Worm (Caenorhabditis elegans) whole organism, L1 larva: ENCODE data around the gene Y39A1A.22.

Experiments used
- C04F5.9 ChIP-seq: sonication (generic microtip); optimal IDR thresholded peaks from 2 replicates; lab custom pipeline; 2016; ENCODE audit warnings: missing genetic modification characterization, missing compliant biosample characterization
- Y116A8C.19 ChIP-seq: sonication (generic microtip); optimal IDR thresholded peaks from 2 replicates; lab custom pipeline; 2016; ENCODE audit warnings: missing compliant biosample characterization, missing genetic modification characterization, borderline replicate concordance
- blmp-1 ChIP-seq: fragments of 150-350 bp; optimal IDR thresholded peaks from 2 replicates; lab custom pipeline; 2014; ENCODE audit warnings: missing biosample characterization, missing genetic modification characterization
- ceh-88 ChIP-seq: fragments of 200-800 bp; sonication (Bioruptor generic); IDR thresholded peaks from 2 replicates; pipeline ENCODE4 v1.3.6; 2022; ENCODE audit warnings: missing genetic modification characterization, missing compliant biosample characterization
- ces-1 ChIP-seq: fragments of 150-350 bp; optimal IDR thresholded peaks from 2 replicates; lab custom pipeline; 2014; ENCODE audit warnings: missing biosample characterization, missing genetic modification reagents, missing genetic modification characterization
- dpl-1 ChIP-seq, 3 experiments: fragments of 150-350 bp in 2 of 3; sonication (generic microtip) in 1 of 3; optimal IDR thresholded peaks; 2 replicates each; lab custom pipeline; 2014 to 2017; ENCODE audit warnings: missing biosample characterization in 3 of 3, missing genetic modification characterization in 3 of 3, missing genetic modification reagents in 3 of 3
- efl-1 ChIP-seq, 4 experiments: fragments of 150-350 bp; optimal IDR thresholded peaks in 3 of 4; peaks in 1 of 4; 1 replicate in 1 of 4; 2 replicates in 3 of 4; lab custom pipeline; 2014; ENCODE audit warnings: missing biosample characterization in 2 of 4, missing genetic modification characterization in 2 of 4, missing genetic modification reagents in 2 of 4
- egl-27 ChIP-seq, 2 experiments: fragments of 150-350 bp in 1 of 2; sonication (generic microtip); optimal IDR thresholded peaks; 3 replicates each; lab custom pipeline; 2017 to 2018; ENCODE audit warnings: missing biosample characterization in 2 of 2, missing genetic modification characterization in 2 of 2, missing genetic modification reagents in 2 of 2
- elt-3 ChIP-seq, 6 experiments: fragments of 150-350 bp in 1 of 6; sonication (generic microtip); optimal IDR thresholded peaks; 2 replicates each; lab custom pipeline; 2017 to 2018; ENCODE audit warnings: missing biosample characterization in 6 of 6, missing genetic modification characterization in 6 of 6, inconsistent platforms in 1 of 6
- fkh-10 ChIP-seq: sonication (generic microtip); optimal IDR thresholded peaks from 2 replicates; lab custom pipeline; 2017; ENCODE audit warnings: missing biosample characterization, missing genetic modification reagents, missing genetic modification characterization
- fkh-4 ChIP-seq: sonication (generic microtip); optimal IDR thresholded peaks from 2 replicates; lab custom pipeline; 2016; ENCODE audit warnings: missing compliant biosample characterization, missing genetic modification characterization, borderline replicate concordance
- grh-1 ChIP-seq: fragments of 200-800 bp; sonication (Bioruptor generic); IDR thresholded peaks from 2 replicates; pipeline ENCODE4 v1.3.6; 2022; ENCODE audit warnings: missing genetic modification reagents, missing genetic modification characterization, missing compliant biosample characterization
- hlh-17 ChIP-seq: fragments of 200-800 bp; sonication (Bioruptor generic); optimal IDR thresholded peaks from 2 replicates; lab custom pipeline; 2018; ENCODE audit warnings: missing genetic modification characterization, mild to moderate bottlenecking, missing compliant biosample characterization, moderate library complexity, borderline replicate concordance
- hlh-4 ChIP-seq: sonication (generic microtip); optimal IDR thresholded peaks from 2 replicates; lab custom pipeline; 2016; ENCODE audit warnings: mild to moderate bottlenecking, missing genetic modification characterization, missing compliant biosample characterization
- irx-1 ChIP-seq: sonication (generic microtip); optimal IDR thresholded peaks from 2 replicates; lab custom pipeline; 2016; ENCODE audit warnings: missing genetic modification characterization, missing compliant biosample characterization
- jun-1 ChIP-seq: fragments of 150-350 bp; optimal IDR thresholded peaks from 2 replicates; lab custom pipeline; 2014; ENCODE audit warnings: missing biosample characterization, missing genetic modification reagents, missing genetic modification characterization
- lin-14 ChIP-seq: fragments of 200-800 bp; sonication (Bioruptor generic); optimal IDR thresholded peaks from 2 replicates; lab custom pipeline; 2018; ENCODE audit warnings: mild to moderate bottlenecking, missing genetic modification characterization, moderate library complexity, missing compliant biosample characterization
- lin-15B ChIP-seq: fragments of 150-350 bp; sonication (generic microtip); optimal IDR thresholded peaks from 3 replicates; lab custom pipeline; 2014; ENCODE audit warnings: missing biosample characterization, missing genetic modification characterization
- lir-3 ChIP-seq: sonication (generic microtip); optimal IDR thresholded peaks from 2 replicates; lab custom pipeline; 2016; ENCODE audit warnings: mild to moderate bottlenecking, missing genetic modification characterization, moderate library complexity, missing compliant biosample characterization; ENCODE audit not compliant: poor library complexity
- lsy-2 ChIP-seq, 2 experiments: fragments of 150-350 bp; optimal IDR thresholded peaks; 2 replicates each; lab custom pipeline; 2014; ENCODE audit warnings: missing biosample characterization in 2 of 2, missing genetic modification characterization in 2 of 2
- mdl-1 ChIP-seq, 2 experiments: fragments of 150-350 bp; optimal IDR thresholded peaks; 2 replicates each; lab custom pipeline; 2014 to 2017; ENCODE audit warnings: missing biosample characterization in 2 of 2, missing genetic modification characterization in 2 of 2, inconsistent platforms in 1 of 2
- mef-2 ChIP-seq: fragments of 150-350 bp; optimal IDR thresholded peaks from 2 replicates; lab custom pipeline; 2014; ENCODE audit warnings: missing biosample characterization, missing genetic modification characterization
- nhr-11 ChIP-seq: fragments of 150-350 bp; optimal IDR thresholded peaks from 2 replicates; lab custom pipeline; 2014; ENCODE audit warnings: missing biosample characterization, missing genetic modification characterization
- nhr-20 ChIP-seq: sonication (generic microtip); optimal IDR thresholded peaks from 2 replicates; lab custom pipeline; 2016; ENCODE audit warnings: mild to moderate bottlenecking, missing genetic modification characterization, missing compliant biosample characterization
- nhr-47 ChIP-seq: sonication (generic microtip); optimal IDR thresholded peaks from 2 replicates; lab custom pipeline; 2016; ENCODE audit warnings: mild to moderate bottlenecking, missing genetic modification characterization, moderate library complexity, missing compliant biosample characterization
- nhr-71 ChIP-seq: sonication (generic microtip); optimal IDR thresholded peaks from 2 replicates; lab custom pipeline; 2016; ENCODE audit warnings: mild to moderate bottlenecking, missing genetic modification characterization, moderate library complexity, missing compliant biosample characterization
- nhr-77 ChIP-seq: fragments of 150-350 bp; optimal IDR thresholded peaks from 2 replicates; lab custom pipeline; 2014; ENCODE audit warnings: missing biosample characterization, missing genetic modification characterization
- nhr-85 ChIP-seq: sonication (generic microtip); peaks from one replicate; lab custom pipeline; 2016; ENCODE audit warnings: missing genetic modification characterization, inconsistent platforms, missing compliant biosample characterization
- unc-130 ChIP-seq: fragments of 150-350 bp; optimal IDR thresholded peaks from 2 replicates; lab custom pipeline; 2017; ENCODE audit warnings: missing biosample characterization, missing genetic modification characterization, inconsistent platforms
- unc-62 ChIP-seq: fragments of 150-350 bp; optimal IDR thresholded peaks from 2 replicates; lab custom pipeline; 2014; ENCODE audit warnings: missing biosample characterization, missing genetic modification reagents, missing genetic modification characterization
- xbp-1 ChIP-seq: sonication (generic microtip); optimal IDR thresholded peaks from 2 replicates; lab custom pipeline; 2016; ENCODE audit warnings: missing genetic modification characterization, missing compliant biosample characterization
- zip-4 ChIP-seq: fragments of 200-800 bp; sonication (Bioruptor generic); optimal IDR thresholded peaks from 2 replicates; lab custom pipeline; 2018; ENCODE audit warnings: mild to moderate bottlenecking, missing genetic modification characterization, moderate library complexity, missing compliant biosample characterization

Y39A1A.22 gene

DNA sequence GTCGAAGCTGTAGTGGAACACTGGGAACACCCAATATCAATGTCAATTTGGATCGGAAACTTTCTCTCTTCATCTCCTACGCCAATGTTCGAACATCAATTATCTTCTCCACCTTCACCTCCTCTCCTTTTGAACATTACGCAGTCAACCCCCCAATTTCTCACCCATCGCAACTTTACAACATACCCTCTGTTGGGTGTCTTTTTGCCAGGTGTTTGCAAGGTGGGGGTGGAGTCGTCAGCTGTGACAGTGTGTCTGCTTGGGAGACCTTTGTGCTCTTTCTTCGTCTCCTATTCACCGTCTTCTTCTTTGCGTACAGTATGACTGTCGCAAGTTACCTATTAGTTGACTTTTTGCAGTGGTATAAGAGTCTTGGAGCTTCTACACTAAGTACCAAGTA lies 40.2 kb downstream of the Y39A1A.22 start:
- TF ChIP-seq hlh-17 (GFP tag; lab: Kevin White, UChicago), result no peak
- TF ChIP-seq nhr-85 (tag; lab: Kevin White, UChicago), result peak; percentile 55
- TF ChIP-seq, all 84 proteins: peak for 1

DNA sequence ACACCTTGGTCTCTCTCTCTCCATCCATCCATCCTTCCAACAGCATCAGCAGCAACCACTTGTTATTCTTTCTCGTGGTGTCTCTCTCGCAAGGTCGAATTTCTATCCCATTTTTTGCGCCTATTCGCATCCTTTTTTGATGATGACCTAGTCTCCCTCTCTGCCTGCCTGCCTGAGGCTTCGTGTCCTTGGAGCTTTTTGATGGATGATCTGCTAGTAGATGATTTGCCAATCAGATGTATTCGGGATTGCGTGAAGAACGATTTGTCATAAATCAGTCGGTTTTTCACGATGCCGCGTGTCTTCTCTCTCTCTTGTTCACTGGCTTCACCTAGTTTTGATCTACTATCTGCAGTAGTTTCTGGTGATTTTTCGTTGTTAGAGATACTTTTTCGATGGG lies 45.5 kb downstream of the Y39A1A.22 start:
- TF ChIP-seq nhr-20 (tag; lab: Kevin White, UChicago) (no peak), hlh-17 (GFP tag; lab: Kevin White, UChicago) (no peak), xbp-1 (no peak), elt-3 (tag; optimal IDR thresholded peaks at IDR 0.05; lab: Kevin White, UChicago) (peak in 1 of 6 experiments; percentile 6), mef-2 (tag; lab: Kevin White, UChicago) (no peak), lin-14 (GFP tag; lab: Kevin White, UChicago) (peak; percentile 38), blmp-1 (peak; percentile 58), nhr-85 (tag; lab: Kevin White, UChicago) (peak; percentile 79)
- TF ChIP-seq, all 84 proteins: peak for 4

DNA sequence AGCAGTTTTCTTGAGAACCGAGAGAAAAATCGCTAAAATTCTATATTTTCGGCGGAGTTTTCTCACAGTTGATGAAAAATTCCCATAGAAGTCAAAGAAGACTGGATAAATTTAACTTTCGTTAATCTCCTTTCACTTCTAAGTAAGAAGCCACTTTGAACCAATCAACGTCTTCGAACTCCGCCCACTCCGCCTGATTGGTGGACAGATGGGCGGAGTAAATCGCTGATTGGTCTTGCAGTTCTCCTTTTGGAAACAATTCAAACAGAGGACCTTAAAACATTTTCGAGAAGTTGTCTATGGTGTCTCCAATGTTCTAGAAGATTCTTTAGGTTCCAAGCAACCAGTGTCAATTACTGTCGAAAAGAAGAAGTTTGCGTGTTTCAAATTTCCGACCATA lies 48.4 kb downstream of the Y39A1A.22 start:
- TF ChIP-seq irx-1, result no peak
- no peak for TF ChIP-seq mdl-1 (tag; optimal IDR thresholded peaks at IDR 0.05; lab: Kevin White, UChicago)
- no peak for TF ChIP-seq hlh-4 (tag; lab: Kevin White, UChicago)
- TF ChIP-seq lir-3, result no peak
- no peak for TF ChIP-seq nhr-11 (tag; lab: Kevin White, UChicago)
- TF ChIP-seq Y116A8C.19, result no peak
- TF ChIP-seq nhr-71 (tag; lab: Kevin White, UChicago), result no peak
- TF ChIP-seq zip-4 (GFP tag; lab: Kevin White, UChicago), result no peak
- no peak for TF ChIP-seq fkh-10
- no peak for TF ChIP-seq lin-15B (tag; lab: Kevin White, UChicago)

DNA sequence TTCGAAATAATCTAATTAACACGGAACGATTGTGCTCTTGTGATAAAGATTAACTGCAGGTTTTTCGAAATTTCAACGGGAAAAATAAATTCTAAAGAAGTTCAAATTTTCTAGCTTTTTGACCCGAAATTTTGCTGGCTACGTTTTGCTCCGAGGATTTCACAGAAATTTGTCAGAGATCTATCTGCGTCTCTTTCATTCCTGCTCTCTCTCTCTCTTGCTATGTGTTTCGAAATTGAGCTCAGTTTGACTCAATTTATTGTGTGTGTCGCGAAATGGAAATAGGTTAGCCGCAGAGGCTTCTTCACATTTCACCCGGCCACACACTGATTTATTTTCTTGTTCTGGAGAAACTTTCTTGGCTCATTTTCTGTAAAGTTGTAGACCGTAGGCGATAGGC lies 49.2 kb downstream of the Y39A1A.22 start:
- no peak for TF ChIP-seq efl-1 (optimal IDR thresholded peaks at IDR 0.05; lab: Kevin White, UChicago)
- TF ChIP-seq efl-1 (GFP tag; optimal IDR thresholded peaks at IDR 0.05 in 1 of 2; lab: Kevin White, UChicago), result peak in 1 of 2 experiments; percentile 22
- no peak for TF ChIP-seq fkh-10
- TF ChIP-seq, all 84 proteins: peak for 1

DNA sequence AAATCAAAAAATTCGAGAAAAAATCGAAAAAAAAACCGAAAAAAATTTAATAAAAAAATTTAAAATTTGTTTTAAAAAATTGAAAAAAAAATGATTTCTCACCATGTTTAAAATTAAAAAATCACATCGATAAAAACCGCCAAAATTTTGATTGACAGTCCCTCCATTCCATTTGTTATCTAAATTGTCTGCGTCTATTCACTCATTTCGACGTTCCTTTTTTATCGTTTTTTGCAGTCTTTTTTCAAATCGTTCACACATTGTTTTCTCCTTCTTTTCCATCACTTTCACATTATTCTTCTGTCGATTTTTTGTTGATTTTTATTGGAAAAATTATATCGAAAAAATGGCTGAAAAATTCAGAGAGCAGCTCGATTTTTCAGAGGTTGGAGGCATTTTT lies 50.8 kb downstream of the Y39A1A.22 start:
- TF ChIP-seq lin-14 (GFP tag; lab: Kevin White, UChicago) (no peak), ceh-88 (GFP tag; lab: Robert Waterston, UW) (no peak), egl-27 (tag; optimal IDR thresholded peaks at IDR 0.05; lab: Kevin White, UChicago) (no peak), unc-130 (no peak), grh-1 (GFP tag; lab: Robert Waterston, UW) (no peak), hlh-17 (GFP tag; lab: Kevin White, UChicago) (no peak), jun-1 (tag; lab: Kevin White, UChicago) (no peak), dpl-1 (GFP tag; optimal IDR thresholded peaks at IDR 0.05; lab: Kevin White, UChicago) (no peak), ces-1 (GFP tag; lab: Kevin White, UChicago) (no peak), C04F5.9 (tag; lab: Kevin White, UChicago) (no peak), nhr-47 (tag; lab: Kevin White, UChicago) (no peak), nhr-71 (tag; lab: Kevin White, UChicago) (no peak), fkh-4 (tag; lab: Kevin White, UChicago) (no peak), nhr-77 (tag; lab: Kevin White, UChicago) (no peak), fkh-10 (no peak), lsy-2 (tag; optimal IDR thresholded peaks at IDR 0.05; lab: Kevin White, UChicago) (no peak), unc-62 (GFP tag; lab: Kevin White, UChicago) (no peak)
- TF ChIP-seq, all 84 proteins: peak for 0
